Fruit fly (Drosophila melanogaster) whole organism: ENCODE data around the gene Jupiter.

Experiments
- CG8478 ChIP-seq: fragments of >200 bp; optimal IDR thresholded peaks from 2 replicates; lab custom pipeline; 2018; ENCODE audit warnings: inconsistent platforms
- Dll ChIP-seq: fragments of >200 bp; optimal IDR thresholded peaks from 2 replicates; lab custom pipeline; 2017
- pan ChIP-seq: fragments of >200 bp; optimal IDR thresholded peaks from 2 replicates; lab custom pipeline; 2017
- psq ChIP-seq: fragments of >200 bp; optimal IDR thresholded peaks from 2 replicates; lab custom pipeline; 2017
- usp ChIP-seq: fragments of >200 bp; optimal IDR thresholded peaks from 2 replicates; lab custom pipeline; 2017; ENCODE audit warnings: missing biosample characterization, missing genetic modification characterization, mixed read lengths

dm6 chr3R:11625544-11625943, 5.8 kb upstream of the Jupiter start, which contains the start of gene Zaf1:
- TF ChIP-seq Dll (lab: Kevin White, UChicago) (no peak), CG8478 (lab: Kevin White, UChicago) (no peak), usp (GFP tag; lab: Kevin White, UChicago) (no peak), psq (lab: Kevin White, UChicago) (no peak), pan (lab: Kevin White, UChicago) (no peak)
